Fruit fly (Drosophila melanogaster): ENCODE measurements around the gene CG4020.

- TF ChIP-seq gl (tag; optimal IDR thresholded peaks at IDR 0.05): peak; percentile 30
- TF ChIP-seq CG8301 (tag; optimal IDR thresholded peaks at IDR 0.05): no peak
- peak; percentile 35 for TF ChIP-seq CG14655 (GFP tag; optimal IDR thresholded peaks at IDR 0.05)
- peak; percentile 58; the same call in 1 of the 3 replicates for TF ChIP-seq fd96Ca (GFP tag; IDR thresholded peaks at IDR 0.05)
- TF ChIP-seq CG9948 (tag; optimal IDR thresholded peaks at IDR 0.05): no peak
- no peak for TF ChIP-seq CG8159 (tag; optimal IDR thresholded peaks at IDR 0.05)
- TF ChIP-seq CG17806 (tag; optimal IDR thresholded peaks at IDR 0.05): no peak
- 0 out of 2 replicates have a peak, but pooled peaks have one; percentile 36 for TF ChIP-seq CG32121 (GFP tag; IDR thresholded peaks at IDR 0.05)
- TF ChIP-seq EcR (GFP tag; optimal IDR thresholded peaks at IDR 0.05): peak; percentile 30
- TF ChIP-seq CG13204 (GFP tag; optimal IDR thresholded peaks at IDR 0.05): peak; percentile 81
These were observed 6.1 kb upstream of the CG4020 start for dm6 chrX:5899241-5900145.
